Worm (Caenorhabditis elegans) whole organism, young adult: ENCODE measurements around the gene F52H2.5.

Experiments used
- B0336.3 ChIP-seq: fragments of 200-800 bp; sonication (Bioruptor generic); IDR thresholded peaks from 2 replicates; pipeline ENCODE4 v1.3.6; 2022; ENCODE audit warnings: missing genetic modification characterization, missing compliant biosample characterization
- C06A6.2 ChIP-seq: fragments of 200-800 bp; sonication (Bioruptor generic); conservative IDR thresholded peaks from 2 replicates; pipeline ENCODE4 v1.3.6; 2022; ENCODE audit warnings: missing genetic modification characterization, missing compliant biosample characterization
- C17E4.6 ChIP-seq: fragments of 200-800 bp; sonication (Bioruptor generic); IDR thresholded peaks from 2 replicates; pipeline ENCODE4 v1.3.6; 2022; ENCODE audit warnings: missing genetic modification reagents, missing genetic modification characterization, missing compliant biosample characterization
- F39B2.1 ChIP-seq: fragments of 200-800 bp; sonication (Bioruptor generic); IDR thresholded peaks from 2 replicates; pipeline ENCODE4 v1.3.6; 2022; ENCODE audit warnings: missing genetic modification reagents, missing genetic modification characterization, missing compliant biosample characterization
- F52B5.7 ChIP-seq: sonication (generic microtip); optimal IDR thresholded peaks from 2 replicates; lab custom pipeline; 2016; ENCODE audit warnings: mild to moderate bottlenecking, missing genetic modification characterization, missing compliant biosample characterization
- F57C9.4 ChIP-seq: sonication (generic microtip); optimal IDR thresholded peaks from 2 replicates; lab custom pipeline; 2017; ENCODE audit warnings: mild to moderate bottlenecking, missing genetic modification characterization, missing compliant biosample characterization
- K11D2.4 ChIP-seq: fragments of 200-800 bp; sonication (Bioruptor generic); IDR thresholded peaks from 2 replicates; pipeline ENCODE4 v1.3.6; 2022; ENCODE audit warnings: missing genetic modification reagents, missing genetic modification characterization, missing compliant biosample characterization
- K12H6.12 ChIP-seq: fragments of 200-800 bp; sonication (Bioruptor generic); optimal IDR thresholded peaks from 2 replicates; lab custom pipeline; 2018; ENCODE audit warnings: mild to moderate bottlenecking, missing genetic modification characterization, missing compliant biosample characterization
- Y53G8AR.9 ChIP-seq: fragments of 200-800 bp; sonication (Bioruptor generic); conservative IDR thresholded peaks from 2 replicates; pipeline ENCODE4 v1.3.6; 2022; ENCODE audit warnings: missing genetic modification reagents, missing genetic modification characterization, missing compliant biosample characterization
- Y56A3A.18 ChIP-seq: fragments of 200-800 bp; sonication (Bioruptor generic); IDR thresholded peaks from 2 replicates; pipeline ENCODE4 v1.3.6; 2022; ENCODE audit warnings: missing genetic modification reagents, missing genetic modification characterization, missing compliant biosample characterization
- Y79H2A.3 ChIP-seq: fragments of 200-800 bp; sonication (Bioruptor generic); conservative IDR thresholded peaks from 2 replicates; pipeline ENCODE4 v1.3.6; 2022; ENCODE audit warnings: missing genetic modification reagents, missing genetic modification characterization, missing compliant biosample characterization
- aptf-2 ChIP-seq: fragments of 200-800 bp; sonication (Bioruptor generic); conservative IDR thresholded peaks from 2 replicates; pipeline ENCODE4 v1.3.6; 2022; ENCODE audit warnings: missing genetic modification reagents, missing genetic modification characterization, missing compliant biosample characterization
- atf-7 ChIP-seq: sonication (generic microtip); optimal IDR thresholded peaks from 2 replicates; lab custom pipeline; 2017; ENCODE audit warnings: mild to moderate bottlenecking, missing genetic modification characterization, missing compliant biosample characterization
- attf-6 ChIP-seq: fragments of 200-800 bp; sonication (Bioruptor generic); IDR thresholded peaks from 2 replicates; pipeline ENCODE4 v1.3.6; 2022; ENCODE audit warnings: missing genetic modification reagents, missing genetic modification characterization, missing compliant biosample characterization
- bed-1 ChIP-seq: fragments of 200-800 bp; sonication (Bioruptor generic); IDR thresholded peaks from 2 replicates; pipeline ENCODE4 v1.3.6; 2022; ENCODE audit warnings: missing genetic modification reagents, missing genetic modification characterization, missing compliant biosample characterization
- cebp-2 ChIP-seq: fragments of 200-800 bp; sonication (Bioruptor generic); IDR thresholded peaks from 2 replicates; pipeline ENCODE4 v1.3.6; 2022; ENCODE audit warnings: missing genetic modification characterization, missing compliant biosample characterization
- ceh-100 ChIP-seq: fragments of 200-800 bp; sonication (Bioruptor generic); IDR thresholded peaks from 2 replicates; pipeline ENCODE4 v1.3.6; 2022; ENCODE audit warnings: missing genetic modification reagents, missing genetic modification characterization, missing compliant biosample characterization
- ceh-27 ChIP-seq: fragments of 200-800 bp; sonication (Bioruptor generic); optimal IDR thresholded peaks from 2 replicates; lab custom pipeline; 2018; ENCODE audit warnings: mild to moderate bottlenecking, missing genetic modification characterization, moderate library complexity, missing compliant biosample characterization
- ceh-40 ChIP-seq: fragments of 200-800 bp; sonication (Bioruptor generic); IDR thresholded peaks from 2 replicates; pipeline ENCODE4 v1.3.6; 2022; ENCODE audit warnings: missing genetic modification characterization, missing compliant biosample characterization
- ceh-91 ChIP-seq: fragments of 200-800 bp; sonication (Bioruptor generic); IDR thresholded peaks from 2 replicates; pipeline ENCODE4 v1.3.6; 2022; ENCODE audit warnings: missing genetic modification reagents, missing genetic modification characterization, missing compliant biosample characterization
- die-1 ChIP-seq: sonication (generic microtip); optimal IDR thresholded peaks from 2 replicates; lab custom pipeline; 2016; ENCODE audit warnings: missing genotype, mild to moderate bottlenecking, missing genetic modification characterization, missing compliant biosample characterization
- efl-1 ChIP-seq: fragments of 150-350 bp; optimal IDR thresholded peaks from 2 replicates; lab custom pipeline; 2014; ENCODE audit warnings: missing biosample characterization, missing genetic modification reagents, missing genetic modification characterization
- egl-44 ChIP-seq: fragments of 200-800 bp; sonication (Bioruptor generic); IDR thresholded peaks from 2 replicates; pipeline ENCODE4 v1.3.6; 2022; ENCODE audit warnings: missing genetic modification reagents, missing genetic modification characterization, missing compliant biosample characterization
- ekl-4 ChIP-seq: fragments of 200-800 bp; sonication (Bioruptor generic); IDR thresholded peaks from 2 replicates; pipeline ENCODE4 v1.3.6; 2022; ENCODE audit warnings: missing genetic modification reagents, missing genetic modification characterization, missing compliant biosample characterization
- hlh-26 ChIP-seq: fragments of 200-800 bp; sonication (Bioruptor generic); conservative IDR thresholded peaks from 2 replicates; pipeline ENCODE4 v1.3.6; 2022; ENCODE audit warnings: missing genetic modification reagents, missing genetic modification characterization, missing compliant biosample characterization
- hmg-20 ChIP-seq: fragments of 200-800 bp; sonication (Bioruptor generic); IDR thresholded peaks from 2 replicates; pipeline ENCODE4 v1.3.6; 2022; ENCODE audit warnings: missing genetic modification reagents, missing genetic modification characterization, missing compliant biosample characterization
- lag-1 ChIP-seq: fragments of 200-800 bp; sonication (Bioruptor generic); IDR thresholded peaks from 2 replicates; pipeline ENCODE4 v1.3.6; 2022; ENCODE audit warnings: missing genetic modification reagents, missing genetic modification characterization, missing compliant biosample characterization
- let-607 ChIP-seq, 2 experiments: fragments of 200-800 bp in 1 of 2; sonication (Bioruptor generic) in 1 of 2; sonication (generic microtip) in 1 of 2; optimal IDR thresholded peaks; 2 replicates each; lab custom pipeline; 2016 to 2018; ENCODE audit warnings: mild to moderate bottlenecking in 2 of 2, missing compliant biosample characterization in 2 of 2, missing genetic modification characterization in 2 of 2, moderate library complexity in 2 of 2, missing genotype in 1 of 2
- lin-54 ChIP-seq: fragments of 200-800 bp; sonication (Bioruptor generic); optimal IDR thresholded peaks from 2 replicates; lab custom pipeline; 2018; ENCODE audit warnings: mild to moderate bottlenecking, missing genetic modification characterization, missing compliant biosample characterization
- lsl-1 ChIP-seq: fragments of 200-800 bp; sonication (Bioruptor generic); optimal IDR thresholded peaks from 2 replicates; lab custom pipeline; 2018; ENCODE audit warnings: mild to moderate bottlenecking, missing genetic modification characterization, moderate library complexity, missing compliant biosample characterization
- madf-10 ChIP-seq: sonication (generic microtip); optimal IDR thresholded peaks from 2 replicates; lab custom pipeline; 2016; ENCODE audit warnings: mild to moderate bottlenecking, missing genetic modification characterization, missing compliant biosample characterization
- madf-8 ChIP-seq: fragments of 200-800 bp; sonication (Bioruptor generic); conservative IDR thresholded peaks from 2 replicates; pipeline ENCODE4 v1.3.6; 2022; ENCODE audit warnings: missing genetic modification reagents, missing genetic modification characterization, missing compliant biosample characterization
- mcd-1 ChIP-seq: fragments of 200-800 bp; sonication (Bioruptor generic); IDR thresholded peaks from 2 replicates; pipeline ENCODE4 v1.3.6; 2022; ENCODE audit warnings: missing genetic modification reagents, missing genetic modification characterization, missing compliant biosample characterization
- mel-28 ChIP-seq: sonication (generic microtip); optimal IDR thresholded peaks from 2 replicates; lab custom pipeline; 2016; ENCODE audit warnings: borderline replicate concordance, mild to moderate bottlenecking, missing genetic modification characterization, missing compliant biosample characterization
- mes-4 ChIP-seq: sonication (generic microtip); optimal IDR thresholded peaks from 2 replicates; lab custom pipeline; 2016; ENCODE audit warnings: missing genotype, missing genetic modification characterization, missing compliant biosample characterization
- nfya-2 ChIP-seq: fragments of 200-800 bp; sonication (Bioruptor generic); IDR thresholded peaks from 2 replicates; pipeline ENCODE4 v1.3.6; 2022; ENCODE audit warnings: missing genetic modification reagents, missing genetic modification characterization, missing compliant biosample characterization
- nhr-120 ChIP-seq: fragments of 200-800 bp; sonication (Bioruptor generic); IDR thresholded peaks from 2 replicates; pipeline ENCODE4 v1.3.6; 2022; ENCODE audit warnings: missing genetic modification characterization, missing compliant biosample characterization
- pbrm-1 ChIP-seq: fragments of 200-800 bp; sonication (Bioruptor generic); IDR thresholded peaks from 2 replicates; pipeline ENCODE4 v1.3.6; 2022; ENCODE audit warnings: missing genetic modification reagents, missing genetic modification characterization, missing compliant biosample characterization
- pha-4 ChIP-seq: fragments of 150-350 bp; sonication (generic microtip); optimal IDR thresholded peaks from 2 replicates; lab custom pipeline; 2014; ENCODE audit warnings: missing biosample characterization, missing genetic modification reagents, missing genetic modification characterization
- rcor-1 ChIP-seq: fragments of 200-800 bp; sonication (Bioruptor generic); IDR thresholded peaks from 2 replicates; pipeline ENCODE4 v1.3.6; 2022; ENCODE audit warnings: missing genetic modification reagents, missing genetic modification characterization, missing compliant biosample characterization
- repo-1 ChIP-seq: sonication (generic microtip); optimal IDR thresholded peaks from 2 replicates; lab custom pipeline; 2017; ENCODE audit warnings: mild to moderate bottlenecking, missing genetic modification characterization, missing compliant biosample characterization
- rpc-1 ChIP-seq, 2 experiments: fragments of 150-350 bp in 1 of 2; sonication (generic microtip) in 1 of 2; optimal IDR thresholded peaks; 2 replicates each; lab custom pipeline; 2014 to 2018; ENCODE audit warnings: missing biosample characterization in 1 of 2, missing genetic modification characterization in 1 of 2, missing genetic modification reagents in 1 of 2, missing genotype in 1 of 2
- sdz-38 ChIP-seq: sonication (generic microtip); optimal IDR thresholded peaks from 2 replicates; lab custom pipeline; 2016; ENCODE audit warnings: missing genotype, missing genetic modification characterization, missing compliant biosample characterization
- sea-2 ChIP-seq: fragments of 200-800 bp; sonication (Bioruptor generic); IDR thresholded peaks from 2 replicates; pipeline ENCODE4 v1.3.6; 2022; ENCODE audit warnings: missing genetic modification characterization, missing compliant biosample characterization
- snpc-3.4 ChIP-seq: sonication (generic microtip); optimal IDR thresholded peaks from 2 replicates; lab custom pipeline; 2017; ENCODE audit warnings: missing genetic modification characterization, mild to moderate bottlenecking, missing compliant biosample characterization, antibody characterized with exemption, moderate library complexity, missing genotype, missing genetic modification reagents
- somi-1 ChIP-seq: fragments of 200-800 bp; sonication (Bioruptor generic); optimal IDR thresholded peaks from 2 replicates; lab custom pipeline; 2018; ENCODE audit warnings: mild to moderate bottlenecking, missing genetic modification characterization, missing compliant biosample characterization
- tlf-1 ChIP-seq: fragments of 200-800 bp; sonication (Bioruptor generic); optimal IDR thresholded peaks from 2 replicates; lab custom pipeline; 2018; ENCODE audit warnings: mild to moderate bottlenecking, missing genetic modification characterization, missing compliant biosample characterization
- xnd-1 ChIP-seq: sonication (generic microtip); optimal IDR thresholded peaks from 2 replicates; lab custom pipeline; 2016; ENCODE audit warnings: missing genotype, missing genetic modification reagents, missing genetic modification characterization, missing compliant biosample characterization
- ztf-26 ChIP-seq: sonication (generic microtip); optimal IDR thresholded peaks from 2 replicates; lab custom pipeline; 2017; ENCODE audit warnings: missing genetic modification characterization, missing compliant biosample characterization

F52H2.5 gene

ce11 chrX:2549322-2549721 is 10.6 kb downstream of the F52H2.5 start (continued):
- TF ChIP-seq attf-6 (GFP tag; lab: Robert Waterston, UW) (peak; percentile 47; the same call in 1 of the 2 replicates), bed-1 (GFP tag; lab: Robert Waterston, UW) (no peak), somi-1 (GFP tag; lab: Kevin White, UChicago) (peak; percentile 29), F39B2.1 (no peak), lsl-1 (GFP tag; lab: Kevin White, UChicago) (peak; percentile 2), C06A6.2 (GFP tag; lab: Robert Waterston, UW) (no peak), ceh-40 (0 out of 2 replicates have a peak, but pooled peaks have one; percentile 25), pbrm-1 (GFP tag; lab: Robert Waterston, UW) (peak; percentile 69; the same call in 1 of the 2 replicates), efl-1 (GFP tag; lab: Kevin White, UChicago) (no peak), hmg-20 (GFP tag; lab: Robert Waterston, UW) (peak; percentile 69; the same call in 1 of the 2 replicates), ceh-27 (GFP tag; lab: Kevin White, UChicago) (peak; percentile 36), ceh-100 (GFP tag; lab: Robert Waterston, UW) (no peak), xnd-1 (tag; lab: Kevin White, UChicago) (no peak), sdz-38 (tag; lab: Kevin White, UChicago) (no peak), nhr-120 (no peak), K11D2.4 (GFP tag; lab: Robert Waterston, UW) (peak; percentile 36; the same call in 1 of the 2 replicates), Y53G8AR.9 (GFP tag; lab: Robert Waterston, UW) (no peak), K12H6.12 (tag; lab: Kevin White, UChicago) (peak; percentile 44), F57C9.4 (tag; lab: Kevin White, UChicago) (peak; percentile 25), ztf-26 (tag; lab: Kevin White, UChicago) (peak; percentile 36), snpc-3.4 (peak; percentile 34), C17E4.6 (GFP tag; lab: Robert Waterston, UW) (no peak), cebp-2 (no peak), die-1 (tag; lab: Kevin White, UChicago) (peak; percentile 88), F52B5.7 (tag; lab: Kevin White, UChicago) (peak; percentile 60), madf-8 (no peak), rpc-1 (optimal IDR thresholded peaks at IDR 0.05; lab: Kevin White, UChicago) (peak; percentile 81), rpc-1 (tag; optimal IDR thresholded peaks at IDR 0.05; lab: Kevin White, UChicago) (peak; percentile 88), lin-54 (GFP tag; lab: Kevin White, UChicago) (peak; percentile 42), ceh-91 (GFP tag; lab: Robert Waterston, UW) (0 out of 2 replicates have a peak, but pooled peaks have one; percentile 12), lag-1 (no peak), ekl-4 (GFP tag; lab: Robert Waterston, UW) (peak; percentile 30; the same call in 1 of the 2 replicates), pha-4 (no peak), hlh-26 (GFP tag; lab: Robert Waterston, UW) (no peak), mcd-1 (GFP tag; lab: Robert Waterston, UW) (peak; percentile 54; the same call in 1 of the 2 replicates), repo-1 (tag; lab: Kevin White, UChicago) (peak; percentile 75), let-607 (tag; optimal IDR thresholded peaks at IDR 0.05; lab: Kevin White, UChicago) (peak; percentile 22 to 43), atf-7 (peak; percentile 55), Y79H2A.3 (no peak), nfya-2 (GFP tag; lab: Robert Waterston, UW) (no peak), B0336.3 (GFP tag; lab: Robert Waterston, UW) (peak; percentile 76), mes-4 (tag; lab: Kevin White, UChicago) (peak; percentile 66), egl-44 (peak; percentile 77), sea-2 (GFP tag; lab: Robert Waterston, UW) (0 out of 2 replicates have a peak, but pooled peaks have one; percentile 53), mel-28 (tag; lab: Kevin White, UChicago) (no peak), Y56A3A.18 (GFP tag; lab: Robert Waterston, UW) (0 out of 2 replicates have a peak, but pooled peaks have one; percentile 9), aptf-2 (GFP tag; lab: Robert Waterston, UW) (no peak), tlf-1 (GFP tag; lab: Kevin White, UChicago) (peak; percentile 33), madf-10 (tag; lab: Kevin White, UChicago) (peak; percentile 76), rcor-1 (GFP tag; lab: Robert Waterston, UW) (peak; percentile 51; the same call in 1 of the 2 replicates)
